Fruit fly (Drosophila melanogaster) S2 (cell line): Measurements from ENCODE around the gene Zn72D.

Experiments used
- CG8478 ChIP-seq: fragments of >200 bp; optimal IDR thresholded peaks from 2 replicates; lab custom pipeline; 2018
- CTCF ChIP-seq, 2 experiments: fragments of >200 bp; optimal IDR thresholded peaks; 2 replicates each; lab custom pipeline; 2018

dm6 chr3L:16153650-16154049, 41.2 kb upstream of the Zn72D start:
- no peak for TF ChIP-seq CTCF (optimal IDR thresholded peaks at IDR 0.05; lab: Kevin White, UChicago)
- no peak for TF ChIP-seq CG8478
